Fruit fly (Drosophila melanogaster): ENCODE results near the gene CG32266.

The CG32266 gene

DNA sequence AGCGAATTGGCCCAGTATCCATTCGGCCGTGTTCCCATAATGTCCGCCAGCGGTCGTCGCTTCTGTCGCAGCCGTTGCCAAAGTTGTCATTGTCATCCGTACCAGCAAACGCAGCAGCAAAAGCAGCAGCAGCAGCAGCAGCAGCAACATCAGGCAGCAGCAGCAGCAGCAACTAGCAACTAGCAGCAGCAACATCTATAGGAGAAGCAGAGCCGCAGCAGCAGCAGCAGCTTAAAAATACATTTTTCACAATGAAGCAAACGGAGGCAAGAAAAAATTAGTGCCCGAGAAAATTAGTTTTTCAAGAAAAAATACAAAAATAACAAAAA is 34.8 kb downstream of the CG32266 start:
- TF ChIP-seq Dfd (GFP tag; optimal IDR thresholded peaks at IDR 0.05): peak; percentile 85
- TF ChIP-seq Vsx2 (GFP tag; optimal IDR thresholded peaks at IDR 0.05; ENCODE audit: partially characterized antibody): no peak

- TF ChIP-seq pan (optimal IDR thresholded peaks at IDR 0.05) (no peak), dl (GFP tag; optimal IDR thresholded peaks at IDR 0.05; ENCODE audit: insufficient read depth in 1 of 2, partially characterized antibody in 2 of 2) (no peak), tai (GFP tag; optimal IDR thresholded peaks at IDR 0.05) (no peak), CrebA (GFP tag; optimal IDR thresholded peaks at IDR 0.05; ENCODE audit: borderline replicate concordance) (no peak), OdsH (GFP tag; optimal IDR thresholded peaks at IDR 0.05) (no peak), brk (GFP tag; optimal IDR thresholded peaks at IDR 0.05) (no peak), ey (GFP tag; optimal IDR thresholded peaks at IDR 0.05) (no peak), Hr83 (GFP tag; optimal IDR thresholded peaks at IDR 0.05; ENCODE audit: poor library complexity, severe bottlenecking) (no peak), CG32264 (GFP tag; optimal IDR thresholded peaks at IDR 0.05) (no peak), sv (GFP tag; optimal IDR thresholded peaks at IDR 0.05) (no peak), Abd-B (GFP tag; optimal IDR thresholded peaks at IDR 0.05) (no peak), Dif (GFP tag; optimal IDR thresholded peaks at IDR 0.05; ENCODE audit: partially characterized antibody) (no peak)
These were observed 35.3 kb downstream of the CG32266 start for dm6 chr3L:3825884-3826283.

dm6 chr3L:3826541-3826940 is 35.9 kb downstream of the CG32266 start:
- TF ChIP-seq pan (optimal IDR thresholded peaks at IDR 0.05) (no peak), CG32264 (GFP tag; optimal IDR thresholded peaks at IDR 0.05) (no peak), Myc (optimal IDR thresholded peaks at IDR 0.05) (no peak), N (GFP tag; optimal IDR thresholded peaks at IDR 0.05) (no peak), psq (GFP tag; optimal IDR thresholded peaks at IDR 0.05) (peak; percentile 70), woc (GFP tag; optimal IDR thresholded peaks at IDR 0.05) (no peak), sage (GFP tag; optimal IDR thresholded peaks at IDR 0.05) (no peak), Abd-B (GFP tag; optimal IDR thresholded peaks at IDR 0.05) (no peak), tai (GFP tag; optimal IDR thresholded peaks at IDR 0.05) (no peak), Mio (GFP tag; optimal IDR thresholded peaks at IDR 0.05) (no peak), Dif (GFP tag; optimal IDR thresholded peaks at IDR 0.05; ENCODE audit: partially characterized antibody) (no peak), HLH106 (tag; optimal IDR thresholded peaks at IDR 0.05) (peak; percentile 75), rgr (GFP tag; optimal IDR thresholded peaks at IDR 0.05) (no peak), usp (GFP tag; optimal IDR thresholded peaks at IDR 0.05) (no peak), fru (GFP tag; optimal IDR thresholded peaks at IDR 0.05) (peak; percentile 30), dmrt93B (GFP tag; optimal IDR thresholded peaks at IDR 0.05) (no peak), Hnf4 (GFP tag; optimal IDR thresholded peaks at IDR 0.05) (no peak), Vsx2 (GFP tag; optimal IDR thresholded peaks at IDR 0.05; ENCODE audit: partially characterized antibody) (no peak), dl (GFP tag; optimal IDR thresholded peaks at IDR 0.05; ENCODE audit: insufficient read depth in 1 of 2, partially characterized antibody in 2 of 2) (no peak), CrebA (GFP tag; optimal IDR thresholded peaks at IDR 0.05; ENCODE audit: borderline replicate concordance) (no peak), Rel (GFP tag; optimal IDR thresholded peaks at IDR 0.05) (no peak), Rel (tag; optimal IDR thresholded peaks at IDR 0.05) (no peak), dsf (GFP tag; optimal IDR thresholded peaks at IDR 0.05; ENCODE audit: borderline replicate concordance) (no peak), h (GFP tag; optimal IDR thresholded peaks at IDR 0.05) (peak; percentile 53), Sp1 (GFP tag; optimal IDR thresholded peaks at IDR 0.05) (peak; percentile 75), OdsH (GFP tag; optimal IDR thresholded peaks at IDR 0.05) (no peak), br (GFP tag; optimal IDR thresholded peaks at IDR 0.05) (no peak), GATAd (GFP tag; optimal IDR thresholded peaks at IDR 0.05) (no peak), sv (GFP tag; optimal IDR thresholded peaks at IDR 0.05) (peak; percentile 11), Dfd (GFP tag; optimal IDR thresholded peaks at IDR 0.05) (no peak), Hr78 (GFP tag; optimal IDR thresholded peaks at IDR 0.05) (no peak), lola (GFP tag; optimal IDR thresholded peaks at IDR 0.05) (no peak), jim (GFP tag; optimal IDR thresholded peaks at IDR 0.05) (no peak), Jra (GFP tag; optimal IDR thresholded peaks at IDR 0.05) (no peak), ey (GFP tag; optimal IDR thresholded peaks at IDR 0.05) (peak; percentile 6), foxo (GFP tag; optimal IDR thresholded peaks at IDR 0.05) (no peak), Hr83 (GFP tag; optimal IDR thresholded peaks at IDR 0.05; ENCODE audit: poor library complexity, severe bottlenecking) (no peak), brk (GFP tag; optimal IDR thresholded peaks at IDR 0.05) (peak; percentile 35), CG9705 (GFP tag; optimal IDR thresholded peaks at IDR 0.05) (no peak)

Data from whole organism, wandering third instar larva.